Worm (Caenorhabditis elegans) whole organism, young adult: ENCODE measurements around the gene C36C5.15.
A peak's percentile ranks its signal among the peaks of the same experiment; 100 is the strongest.

ENCODE experiments used
- B0261.1 ChIP-seq: sonication (generic microtip); optimal IDR thresholded peaks from 2 replicates; lab custom pipeline; 2016; ENCODE audit warnings: mild to moderate bottlenecking, missing genetic modification characterization, moderate library complexity, missing compliant biosample characterization
- C06A6.2 ChIP-seq: fragments of 200-800 bp; sonication (Bioruptor generic); conservative IDR thresholded peaks from 2 replicates; pipeline ENCODE4 v1.3.6; 2022; ENCODE audit warnings: missing genetic modification characterization, missing compliant biosample characterization
- F57A8.1 ChIP-seq: fragments of 200-800 bp; sonication (Bioruptor generic); optimal IDR thresholded peaks from 2 replicates; lab custom pipeline; 2018; ENCODE audit warnings: mild to moderate bottlenecking, missing genetic modification characterization, moderate library complexity, missing compliant biosample characterization
- Y53F4B.3 ChIP-seq: fragments of 200-800 bp; sonication (Bioruptor generic); IDR thresholded peaks from 2 replicates; pipeline ENCODE4 v1.3.6; 2022; ENCODE audit warnings: missing genetic modification reagents, missing genetic modification characterization, missing compliant biosample characterization
- akir-1 ChIP-seq: fragments of 200-800 bp; sonication (Bioruptor generic); optimal IDR thresholded peaks from 2 replicates; lab custom pipeline; 2018; ENCODE audit warnings: mild to moderate bottlenecking, missing genetic modification characterization, moderate library complexity, missing compliant biosample characterization
- aptf-2 ChIP-seq: fragments of 200-800 bp; sonication (Bioruptor generic); conservative IDR thresholded peaks from 2 replicates; pipeline ENCODE4 v1.3.6; 2022; ENCODE audit warnings: missing genetic modification reagents, missing genetic modification characterization, missing compliant biosample characterization
- aptf-3 ChIP-seq: fragments of 200-800 bp; sonication (Bioruptor generic); IDR thresholded peaks from 2 replicates; pipeline ENCODE4 v1.3.6; 2022; ENCODE audit warnings: missing genetic modification characterization, missing compliant biosample characterization
- athp-1 ChIP-seq: sonication (generic microtip); optimal IDR thresholded peaks from 2 replicates; lab custom pipeline; 2017; ENCODE audit warnings: mild to moderate bottlenecking, missing genetic modification characterization, missing compliant biosample characterization
- cebp-1 ChIP-seq, 2 experiments: fragments of 200-800 bp in 1 of 2; sonication (Bioruptor generic) in 1 of 2; sonication (generic microtip) in 1 of 2; IDR thresholded peaks in 1 of 2; optimal IDR thresholded peaks in 1 of 2; 2 replicates each; pipeline versions ENCODE4 v1.3.6 to Lab custom; 2017 to 2022; ENCODE audit warnings: missing compliant biosample characterization in 2 of 2, missing genetic modification characterization in 2 of 2, mild to moderate bottlenecking in 1 of 2, missing genetic modification reagents in 1 of 2, moderate library complexity in 1 of 2
- ceh-100 ChIP-seq: fragments of 200-800 bp; sonication (Bioruptor generic); IDR thresholded peaks from 2 replicates; pipeline ENCODE4 v1.3.6; 2022; ENCODE audit warnings: missing genetic modification reagents, missing genetic modification characterization, missing compliant biosample characterization
- ceh-58 ChIP-seq: fragments of 200-800 bp; sonication (Bioruptor generic); IDR thresholded peaks from 2 replicates; pipeline ENCODE4 v1.3.6; 2022; ENCODE audit warnings: missing genetic modification characterization, missing compliant biosample characterization
- ceh-79 ChIP-seq: sonication (generic microtip); optimal IDR thresholded peaks from 2 replicates; lab custom pipeline; 2017; ENCODE audit warnings: mild to moderate bottlenecking, missing genetic modification characterization, missing compliant biosample characterization
- dpl-1 ChIP-seq: fragments of 150-350 bp; optimal IDR thresholded peaks from 2 replicates; lab custom pipeline; 2014; ENCODE audit warnings: missing biosample characterization, missing genetic modification reagents, missing genetic modification characterization
- egrh-3 ChIP-seq: fragments of 200-800 bp; sonication (Bioruptor generic); IDR thresholded peaks from 2 replicates; pipeline ENCODE4 v1.3.6; 2022; ENCODE audit warnings: missing genetic modification reagents, missing genetic modification characterization, missing compliant biosample characterization
- gei-17 ChIP-seq: fragments of 200-800 bp; sonication (Bioruptor generic); optimal IDR thresholded peaks from 2 replicates; lab custom pipeline; 2018; ENCODE audit warnings: mild to moderate bottlenecking, missing genetic modification characterization, missing compliant biosample characterization
- hlh-12 ChIP-seq: sonication (generic microtip); optimal IDR thresholded peaks from 2 replicates; lab custom pipeline; 2016; ENCODE audit warnings: missing genetic modification characterization, missing compliant biosample characterization
- hrde-1 ChIP-seq: sonication (generic microtip); optimal IDR thresholded peaks from 2 replicates; lab custom pipeline; 2016; ENCODE audit warnings: missing genetic modification characterization, mild to moderate bottlenecking, missing compliant biosample characterization, moderate library complexity, missing genotype, missing genetic modification reagents, borderline replicate concordance
- lag-1 ChIP-seq: fragments of 200-800 bp; sonication (Bioruptor generic); IDR thresholded peaks from 2 replicates; pipeline ENCODE4 v1.3.6; 2022; ENCODE audit warnings: missing genetic modification reagents, missing genetic modification characterization, missing compliant biosample characterization
- lsl-1 ChIP-seq: fragments of 200-800 bp; sonication (Bioruptor generic); optimal IDR thresholded peaks from 2 replicates; lab custom pipeline; 2018; ENCODE audit warnings: mild to moderate bottlenecking, missing genetic modification characterization, moderate library complexity, missing compliant biosample characterization
- lsy-27 ChIP-seq: sonication (generic microtip); optimal IDR thresholded peaks from 2 replicates; lab custom pipeline; 2017; ENCODE audit warnings: missing genetic modification characterization, mild to moderate bottlenecking, missing compliant biosample characterization, antibody characterized with exemption, missing genotype, borderline replicate concordance; ENCODE audit not compliant: insufficient read depth
- madf-6 ChIP-seq: fragments of 200-800 bp; sonication (Bioruptor generic); IDR thresholded peaks from 2 replicates; pipeline ENCODE4 v1.3.6; 2022; ENCODE audit warnings: missing genetic modification reagents, missing genetic modification characterization, missing compliant biosample characterization
- madf-8 ChIP-seq: fragments of 200-800 bp; sonication (Bioruptor generic); conservative IDR thresholded peaks from 2 replicates; pipeline ENCODE4 v1.3.6; 2022; ENCODE audit warnings: missing genetic modification reagents, missing genetic modification characterization, missing compliant biosample characterization
- mxl-1 ChIP-seq: sonication (generic microtip); optimal IDR thresholded peaks from 2 replicates; lab custom pipeline; 2016; ENCODE audit warnings: missing genetic modification characterization, missing compliant biosample characterization
- nfya-1 ChIP-seq: sonication (generic microtip); optimal IDR thresholded peaks from 2 replicates; lab custom pipeline; 2017; ENCODE audit warnings: antibody characterized with exemption, missing compliant biosample characterization, missing genetic modification characterization, borderline replicate concordance; ENCODE audit not compliant: insufficient read depth
- pha-4 ChIP-seq: fragments of 150-350 bp; sonication (generic microtip); optimal IDR thresholded peaks from 2 replicates; lab custom pipeline; 2014; ENCODE audit warnings: missing biosample characterization, missing genetic modification reagents, missing genetic modification characterization
- rec-8 ChIP-seq, 2 experiments: sonication (generic microtip); optimal IDR thresholded peaks; 2 replicates each; lab custom pipeline; 2016; ENCODE audit warnings: mild to moderate bottlenecking in 2 of 2, missing genetic modification characterization in 2 of 2, missing genetic modification reagents in 2 of 2, missing genotype in 2 of 2, missing biosample characterization in 1 of 2, missing compliant biosample characterization in 1 of 2, moderate library complexity in 1 of 2
- snpc-1.3 ChIP-seq: sonication (generic microtip); optimal IDR thresholded peaks from 2 replicates; lab custom pipeline; 2017; ENCODE audit warnings: missing genetic modification characterization, mild to moderate bottlenecking, missing compliant biosample characterization, antibody characterized with exemption, moderate library complexity, missing genotype, missing genetic modification reagents; ENCODE audit not compliant: insufficient read depth
- snpc-3.4 ChIP-seq: sonication (generic microtip); optimal IDR thresholded peaks from 2 replicates; lab custom pipeline; 2017; ENCODE audit warnings: missing genetic modification characterization, mild to moderate bottlenecking, missing compliant biosample characterization, antibody characterized with exemption, moderate library complexity, missing genotype, missing genetic modification reagents
- snpc-4 ChIP-seq, 5 experiments: fragments of 150-350 bp in 1 of 5; sonication (generic microtip) in 4 of 5; optimal IDR thresholded peaks; 2 replicates each; lab custom pipeline; 2014 to 2018; ENCODE audit warnings: missing genetic modification characterization in 5 of 5, missing biosample characterization in 3 of 5, antibody characterized with exemption in 2 of 5, mild to moderate bottlenecking in 2 of 5, missing compliant biosample characterization in 2 of 5, missing genotype in 2 of 5, moderate library complexity in 2 of 5, missing genetic modification reagents in 1 of 5
- unc-62 ChIP-seq: fragments of 150-350 bp; optimal IDR thresholded peaks from 2 replicates; lab custom pipeline; 2014; ENCODE audit warnings: missing biosample characterization, missing genetic modification reagents, missing genetic modification characterization
- xnd-1 ChIP-seq: sonication (generic microtip); optimal IDR thresholded peaks from 2 replicates; lab custom pipeline; 2016; ENCODE audit warnings: missing genotype, missing genetic modification reagents, missing genetic modification characterization, missing compliant biosample characterization
- zfh-2 ChIP-seq: fragments of 200-800 bp; sonication (Bioruptor generic); conservative IDR thresholded peaks from 2 replicates; pipeline ENCODE4 v1.3.6; 2022; ENCODE audit warnings: missing genetic modification reagents, missing genetic modification characterization, missing compliant biosample characterization
- ztf-28 ChIP-seq: fragments of 200-800 bp; sonication (Bioruptor generic); IDR thresholded peaks from 2 replicates; pipeline ENCODE4 v1.3.6; 2022; ENCODE audit warnings: missing genetic modification reagents, missing genetic modification characterization, missing compliant biosample characterization

C36C5.15 gene

ce11 chrV:3149910-3150428 lies 18.6 kb downstream of the C36C5.15 start:
- TF ChIP-seq lsy-27 (tag; lab: Kevin White, UChicago) (no peak), ztf-28 (GFP tag; lab: Robert Waterston, UW) (peak; percentile 40; the same call in 1 of the 2 replicates), zfh-2 (GFP tag; lab: Robert Waterston, UW) (peak; percentile 89), rec-8 (tag; optimal IDR thresholded peaks at IDR 0.05; lab: Kevin White, UChicago) (no peak), xnd-1 (tag; lab: Kevin White, UChicago) (no peak), gei-17 (GFP tag; lab: Kevin White, UChicago) (no peak), egrh-3 (GFP tag; lab: Robert Waterston, UW) (peak; percentile 39; the same call in 1 of the 2 replicates), snpc-4 (GFP tag; optimal IDR thresholded peaks at IDR 0.05; lab: Kevin White, UChicago) (no peak), snpc-4 (tag; optimal IDR thresholded peaks at IDR 0.05; lab: Kevin White, UChicago) (peak in 2 of 4 experiments; percentile 58 to 86)

ce11 chrV:3146932-3147331 lies 21.6 kb downstream of the C36C5.15 start, which contains the start of gene srab-11:
TSS of gene srab-11 (minus strand) at chrV:3147032.
- TF ChIP-seq madf-6 (no peak), ceh-79 (no peak), aptf-2 (GFP tag; lab: Robert Waterston, UW) (no peak), snpc-3.4 (tag; lab: Kevin White, UChicago) (no peak), xnd-1 (tag; lab: Kevin White, UChicago) (no peak), cebp-1 (GFP tag; IDR thresholded peaks at IDR 0.05; lab: Robert Waterston, UW) (no peak), cebp-1 (tag; optimal IDR thresholded peaks at IDR 0.05; lab: Kevin White, UChicago) (no peak), madf-8 (GFP tag; lab: Robert Waterston, UW) (no peak), hlh-12 (tag; lab: Kevin White, UChicago) (no peak), dpl-1 (GFP tag; lab: Kevin White, UChicago) (no peak), B0261.1 (tag; lab: Kevin White, UChicago) (no peak), pha-4 (tag; lab: Kevin White, UChicago) (no peak), ceh-100 (GFP tag; lab: Robert Waterston, UW) (no peak), unc-62 (GFP tag; lab: Kevin White, UChicago) (no peak), Y53F4B.3 (GFP tag; lab: Robert Waterston, UW) (no peak), ceh-58 (no peak), hrde-1 (tag; lab: Kevin White, UChicago) (no peak), lsl-1 (GFP tag; lab: Kevin White, UChicago) (no peak), mxl-1 (tag; lab: Kevin White, UChicago) (no peak)

- TF ChIP-seq snpc-1.3 (no peak), rec-8 (tag; optimal IDR thresholded peaks at IDR 0.05; lab: Kevin White, UChicago) (no peak), C06A6.2 (GFP tag; lab: Robert Waterston, UW) (no peak), egrh-3 (GFP tag; lab: Robert Waterston, UW) (peak; percentile 81; the same call in 1 of the 2 replicates), zfh-2 (GFP tag; lab: Robert Waterston, UW) (peak; percentile 87)
These were observed 23.3 kb downstream of the C36C5.15 start for ce11 chrV:3145241-3145640.

ce11 chrV:3144494-3144893 lies 24.1 kb downstream of the C36C5.15 start, which contains the start of gene srab-10:
TSS of gene srab-10 (minus strand) at chrV:3144594.
- TF ChIP-seq nfya-1 (no peak), cebp-1 (GFP tag; IDR thresholded peaks at IDR 0.05; lab: Robert Waterston, UW) (no peak), cebp-1 (tag; optimal IDR thresholded peaks at IDR 0.05; lab: Kevin White, UChicago) (no peak), lag-1 (GFP tag; lab: Robert Waterston, UW) (no peak), akir-1 (GFP tag; lab: Kevin White, UChicago) (no peak), F57A8.1 (GFP tag; lab: Kevin White, UChicago) (no peak), athp-1 (tag; lab: Kevin White, UChicago) (no peak), aptf-3 (GFP tag; lab: Robert Waterston, UW) (no peak)
